Fruit fly (Drosophila melanogaster) whole organism: Measurements from ENCODE around the gene CG33493.

Source experiments
- EcR ChIP-seq, 2 experiments: fragments of >200 bp; optimal IDR thresholded peaks; 2 replicates each; lab custom pipeline; 2017; ENCODE audit warnings: missing biosample characterization in 2 of 2, missing genetic modification characterization in 2 of 2, missing genetic modification reagents in 2 of 2
- usp ChIP-seq: fragments of >200 bp; optimal IDR thresholded peaks from 2 replicates; lab custom pipeline; 2017; ENCODE audit warnings: missing biosample characterization, missing genetic modification characterization, mixed read lengths

DNA sequence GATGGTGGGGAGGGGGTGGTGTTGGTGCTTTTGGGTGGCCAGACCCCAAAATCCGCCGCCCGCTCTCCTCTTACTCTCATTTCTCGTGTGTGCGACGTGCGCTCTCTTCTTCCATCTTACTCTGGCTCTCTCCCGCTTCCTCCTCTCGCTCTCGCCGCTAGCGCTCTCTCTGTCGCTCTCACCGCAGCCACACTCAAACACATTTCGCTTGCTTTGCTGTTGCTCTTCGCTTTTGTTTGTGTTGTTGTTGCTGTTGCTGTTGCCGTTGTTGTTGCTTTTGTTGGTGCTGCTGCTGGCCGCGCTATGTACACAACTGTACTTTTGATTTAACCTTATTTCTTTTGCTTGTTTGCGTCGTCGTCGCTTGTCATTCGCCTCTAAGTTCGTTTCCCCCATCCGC lies 11.2 kb downstream of the CG33493 start:
- TF ChIP-seq usp (GFP tag; lab: Kevin White, UChicago) (no peak), EcR (GFP tag; optimal IDR thresholded peaks at IDR 0.05; lab: Kevin White, UChicago) (no peak)
